Worm (Caenorhabditis elegans) whole organism, midembryonic: ENCODE data around the gene R07B1.6.

Source experiments
- cog-1 ChIP-seq: sonication (generic microtip); optimal IDR thresholded peaks from 2 replicates; lab custom pipeline; 2016; ENCODE audit warnings: missing genetic modification characterization, missing compliant biosample characterization
- flt-1 ChIP-seq: fragments of 200-800 bp; sonication (Bioruptor generic); IDR thresholded peaks from 2 replicates; pipeline ENCODE4 v1.3.6; 2022; ENCODE audit warnings: missing genetic modification characterization, missing compliant biosample characterization
- klf-2 ChIP-seq: fragments of 200-800 bp; sonication (Bioruptor generic); conservative IDR thresholded peaks from 2 replicates; pipeline ENCODE4 v1.3.6; 2022; ENCODE audit warnings: missing genetic modification reagents, missing genetic modification characterization, missing compliant biosample characterization
- med-1 ChIP-seq: sonication (generic microtip); optimal IDR thresholded peaks from 2 replicates; lab custom pipeline; 2017; ENCODE audit warnings: missing genetic modification characterization, mild to moderate bottlenecking, missing compliant biosample characterization, antibody characterized with exemption, missing genetic modification reagents; ENCODE audit not compliant: insufficient read depth
- tab-1 ChIP-seq: fragments of 200-800 bp; sonication (Bioruptor generic); IDR thresholded peaks from 2 replicates; pipeline ENCODE4 v1.3.6; 2022; ENCODE audit warnings: missing genetic modification characterization, missing compliant biosample characterization
- ztf-23 ChIP-seq: fragments of 200-800 bp; sonication (Bioruptor generic); IDR thresholded peaks from 2 replicates; pipeline ENCODE4 v1.3.6; 2022; ENCODE audit warnings: missing genetic modification reagents, missing genetic modification characterization, missing compliant biosample characterization
- ztf-29 ChIP-seq: fragments of 200-800 bp; sonication (Bioruptor generic); IDR thresholded peaks from 2 replicates; pipeline ENCODE4 v1.3.6; 2022; ENCODE audit warnings: missing genetic modification reagents, missing genetic modification characterization, missing compliant biosample characterization

- TF ChIP-seq ztf-29 (GFP tag; lab: Robert Waterston, UW) (no peak), klf-2 (GFP tag; lab: Robert Waterston, UW) (no peak), cog-1 (tag; lab: Kevin White, UChicago) (no peak), med-1 (GFP tag; lab: Kevin White, UChicago) (no peak), tab-1 (GFP tag; lab: Robert Waterston, UW) (no peak), flt-1 (GFP tag; lab: Robert Waterston, UW) (no peak), ztf-23 (GFP tag; lab: Robert Waterston, UW) (no peak)
Measured at ce11 chrX:9892323-9892722, 25.9 kb downstream of the R07B1.6 start, which contains the start of gene F21G4.1.
